Fruit fly (Drosophila melanogaster): ENCODE measurements around the gene ifc.

The ifc gene

dm6 chr2L:5986940-5987339 lies 792 bp downstream of the ifc start:
- TF ChIP-seq vri (GFP tag; optimal IDR thresholded peaks at IDR 0.05) (peak; percentile 35), OdsH (GFP tag; optimal IDR thresholded peaks at IDR 0.05) (no peak)

dm6 chr2L:5988115-5989092 lies 2.3 kb downstream of the ifc start:
- peak; percentile 39 for TF ChIP-seq vri (GFP tag; optimal IDR thresholded peaks at IDR 0.05)
- no peak for TF ChIP-seq Ets96B (tag; optimal IDR thresholded peaks at IDR 0.05)

- no peak for TF ChIP-seq CG6854 (GFP tag; optimal IDR thresholded peaks at IDR 0.05)
- TF ChIP-seq Eip78C (GFP tag) = peak; percentile 54
- TF ChIP-seq eg (GFP tag; IDR thresholded peaks at IDR 0.05) = peak; percentile 31; the same call in 1 of the 3 replicates
- TF ChIP-seq CG6808 (GFP tag; optimal IDR thresholded peaks at IDR 0.05) = peak; percentile 39
- TF ChIP-seq CG8319 (GFP tag; optimal IDR thresholded peaks at IDR 0.05) = no peak
- no peak for TF ChIP-seq Sox14 (GFP tag; optimal IDR thresholded peaks at IDR 0.05)
- TF ChIP-seq spab (GFP tag; optimal IDR thresholded peaks at IDR 0.05) = peak; percentile 3
- peak in 1 of 2 experiments; percentile 49 for TF ChIP-seq ss (GFP tag; optimal IDR thresholded peaks at IDR 0.05)
Measured at dm6 chr2L:5990447-5990846, 4.3 kb downstream of the ifc start.

DNA sequence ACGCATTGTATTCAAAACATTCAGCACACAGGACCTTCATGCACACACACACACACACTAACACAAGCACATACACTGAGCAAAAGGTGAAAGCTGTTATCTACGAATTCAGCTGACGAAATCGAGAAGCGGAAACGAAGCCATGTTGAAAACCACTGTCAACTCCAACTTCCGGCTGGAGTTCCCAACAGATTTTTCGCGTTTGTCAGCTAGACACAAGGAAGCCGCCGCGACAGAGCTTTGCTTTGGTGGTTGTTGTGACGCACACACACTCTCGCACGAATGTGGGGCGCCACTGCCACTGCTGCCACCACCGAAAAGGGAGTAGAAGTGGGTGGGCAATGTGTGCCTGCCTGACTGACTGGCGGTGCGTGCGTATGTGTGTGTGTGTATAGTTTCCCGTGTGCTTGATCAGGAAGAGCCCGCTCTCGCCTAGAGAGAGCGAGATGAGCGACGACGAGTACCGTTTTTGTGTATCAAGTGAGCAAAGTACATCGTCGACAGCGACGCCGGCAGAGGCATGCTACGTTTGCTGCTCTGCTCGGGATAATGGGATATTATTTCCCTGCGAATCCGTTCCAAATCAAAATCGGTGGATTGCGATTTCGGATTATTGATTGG lies 11.6 kb downstream of the ifc start:
- no peak for TF ChIP-seq OdsH (GFP tag; optimal IDR thresholded peaks at IDR 0.05)
- no peak for TF ChIP-seq CG3919 (GFP tag; optimal IDR thresholded peaks at IDR 0.05)
- peak; percentile 60 for TF ChIP-seq CG6808 (GFP tag; optimal IDR thresholded peaks at IDR 0.05)
- TF ChIP-seq CG10631 (GFP tag; optimal IDR thresholded peaks at IDR 0.05) = no peak
- peak; percentile 12 for TF ChIP-seq CG7368 (GFP tag; optimal IDR thresholded peaks at IDR 0.05)
- no peak for TF ChIP-seq CG15336 (GFP tag; IDR thresholded peaks at IDR 0.05)
- TF ChIP-seq Ets21C (GFP tag; optimal IDR thresholded peaks at IDR 0.05) = no peak
- TF ChIP-seq spab (GFP tag; optimal IDR thresholded peaks at IDR 0.05) = peak; percentile 55
- TF ChIP-seq Lpt (GFP tag; optimal IDR thresholded peaks at IDR 0.05) = no peak
- TF ChIP-seq Blimp-1 (GFP tag; optimal IDR thresholded peaks at IDR 0.05) = peak; percentile 50
- peak; percentile 22 for TF ChIP-seq CG6276 (GFP tag; optimal IDR thresholded peaks at IDR 0.05)
- TF ChIP-seq net (GFP tag; optimal IDR thresholded peaks at IDR 0.05) = no peak
- no peak for TF ChIP-seq topi (GFP tag; optimal IDR thresholded peaks at IDR 0.05)
- TF ChIP-seq CG9139 (GFP tag; optimal IDR thresholded peaks at IDR 0.05) = peak; percentile 57
- peak; percentile 35; the same call in 1 of the 3 replicates for TF ChIP-seq CG8119 (GFP tag; IDR thresholded peaks at IDR 0.05)
- no peak for TF ChIP-seq dsx (GFP tag; optimal IDR thresholded peaks at IDR 0.05; ENCODE audit: poor library complexity, severe bottlenecking)
- no peak for TF ChIP-seq Sox15 (GFP tag; optimal IDR thresholded peaks at IDR 0.05)
- no peak for TF ChIP-seq Met (GFP tag; optimal IDR thresholded peaks at IDR 0.05)
- no peak for TF ChIP-seq CG3032 (tag; optimal IDR thresholded peaks at IDR 0.05)
- TF ChIP-seq Eip78C (GFP tag) = peak; percentile 71
- TF ChIP-seq fd59A (GFP tag; optimal IDR thresholded peaks at IDR 0.05) = peak; percentile 16
- no peak for TF ChIP-seq Hr39 (GFP tag; optimal IDR thresholded peaks at IDR 0.05)
- TF ChIP-seq vri (GFP tag; optimal IDR thresholded peaks at IDR 0.05) = no peak
- TF ChIP-seq CG11902 (GFP tag; optimal IDR thresholded peaks at IDR 0.05) = no peak
- TF ChIP-seq fd85E (GFP tag; optimal IDR thresholded peaks at IDR 0.05) = no peak
- peak; percentile 39 for TF ChIP-seq CG10669 (GFP tag; optimal IDR thresholded peaks at IDR 0.05)
- TF ChIP-seq dac (GFP tag; optimal IDR thresholded peaks at IDR 0.05) = no peak
- no peak for TF ChIP-seq CG16779 (tag; optimal IDR thresholded peaks at IDR 0.05)
- TF ChIP-seq svp (GFP tag) = no peak
- TF ChIP-seq Eip75B (GFP tag; optimal IDR thresholded peaks at IDR 0.05) = no peak
- TF ChIP-seq Eip93F (GFP tag; optimal IDR thresholded peaks at IDR 0.05) = no peak
- peak; percentile 29 for TF ChIP-seq CG34406 (GFP tag; optimal IDR thresholded peaks at IDR 0.05)
- no peak for TF ChIP-seq Hr38 (GFP tag; optimal IDR thresholded peaks at IDR 0.05)
- TF ChIP-seq CG1621 (tag; optimal IDR thresholded peaks at IDR 0.05) = peak; percentile 37
- no peak for TF ChIP-seq fkh (GFP tag; optimal IDR thresholded peaks at IDR 0.05)
- TF ChIP-seq Gug (GFP tag; IDR thresholded peaks at IDR 0.05) = no peak
- no peak for TF ChIP-seq acj6 (GFP tag; optimal IDR thresholded peaks at IDR 0.05)
